Worm (Caenorhabditis elegans): ENCODE results near the gene C04C3.4.

C04C3.4 gene

DNA sequence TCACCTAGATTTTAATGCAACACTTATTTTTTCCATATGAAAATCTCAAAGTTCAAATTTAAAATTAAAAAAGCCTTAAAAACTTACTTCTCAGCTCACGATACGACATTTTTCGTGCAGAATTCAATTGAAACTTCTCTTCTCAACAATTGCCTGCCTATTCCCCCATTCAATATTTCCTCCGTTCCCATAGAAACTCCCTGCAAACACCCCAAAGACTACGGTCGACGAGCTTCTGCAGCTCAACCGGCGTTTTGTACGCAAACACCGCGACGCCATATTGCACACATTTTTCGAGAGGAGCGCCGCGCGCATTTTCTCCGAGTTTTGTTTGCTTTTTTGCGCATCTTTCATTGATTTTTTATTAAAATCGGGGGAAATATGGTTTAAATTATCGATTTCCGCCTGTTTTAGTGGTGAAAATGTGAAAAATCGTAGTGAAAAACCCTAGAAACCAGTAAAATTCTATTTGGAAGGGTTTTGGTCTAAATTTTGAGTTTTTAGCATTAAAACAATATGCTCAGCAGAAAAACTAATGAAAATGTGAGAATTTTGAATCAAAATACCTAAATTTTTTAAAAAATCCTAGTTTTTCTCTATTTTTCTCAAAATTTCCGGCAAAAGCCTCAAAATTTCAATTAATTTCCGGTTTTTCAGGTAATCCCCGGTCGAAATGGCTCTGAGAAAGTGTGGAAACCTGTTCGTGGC lies 5.0 kb downstream of the C04C3.4 start, which contains the start of the genes dyf-3 and pdhb-1 (continued):
- TF ChIP-seq Y22D7AL.16 (tag; optimal IDR thresholded peaks at IDR 0.05) (peak; percentile 11), elt-4 (tag; optimal IDR thresholded peaks at IDR 0.05) (no peak), ets-4 (tag; optimal IDR thresholded peaks at IDR 0.05) (no peak), fkh-6 (tag; optimal IDR thresholded peaks at IDR 0.05) (no peak), tbx-2 (tag; optimal IDR thresholded peaks at IDR 0.05) (peak; percentile 1), hlh-13 (GFP tag; optimal IDR thresholded peaks at IDR 0.05) (no peak), lin-11 (tag; optimal IDR thresholded peaks at IDR 0.05) (no peak), ama-1 (optimal IDR thresholded peaks at IDR 0.05) (no peak), ceh-45 (GFP tag; IDR thresholded peaks at IDR 0.05) (no peak), fax-1 (tag; optimal IDR thresholded peaks at IDR 0.05) (no peak), nhr-11 (tag; optimal IDR thresholded peaks at IDR 0.05) (no peak), pag-3 (tag; optimal IDR thresholded peaks at IDR 0.05; ENCODE audit: borderline replicate concordance) (no peak), nhr-232 (tag; optimal IDR thresholded peaks at IDR 0.05) (no peak), ceh-19 (GFP tag; optimal IDR thresholded peaks at IDR 0.05) (peak; percentile 5), ceh-31 (tag; optimal IDR thresholded peaks at IDR 0.05) (peak; percentile 11), T23F11.4 (GFP tag; optimal IDR thresholded peaks at IDR 0.05) (no peak), eyg-1 (tag; optimal IDR thresholded peaks at IDR 0.05) (no peak), ceh-22 (tag; optimal IDR thresholded peaks at IDR 0.05) (no peak), C38D4.7 (GFP tag; optimal IDR thresholded peaks at IDR 0.05) (no peak), hlh-8 (tag; optimal IDR thresholded peaks at IDR 0.05) (no peak), unc-86 (tag; optimal IDR thresholded peaks at IDR 0.05) (no peak), pha-2 (tag; optimal IDR thresholded peaks at IDR 0.05) (no peak), ttx-3 (tag; optimal IDR thresholded peaks at IDR 0.05) (no peak), hlh-30 (tag; optimal IDR thresholded peaks at IDR 0.05; ENCODE audit: insufficient read depth) (no peak), hlh-6 (tag; optimal IDR thresholded peaks at IDR 0.05) (no peak)

DNA sequence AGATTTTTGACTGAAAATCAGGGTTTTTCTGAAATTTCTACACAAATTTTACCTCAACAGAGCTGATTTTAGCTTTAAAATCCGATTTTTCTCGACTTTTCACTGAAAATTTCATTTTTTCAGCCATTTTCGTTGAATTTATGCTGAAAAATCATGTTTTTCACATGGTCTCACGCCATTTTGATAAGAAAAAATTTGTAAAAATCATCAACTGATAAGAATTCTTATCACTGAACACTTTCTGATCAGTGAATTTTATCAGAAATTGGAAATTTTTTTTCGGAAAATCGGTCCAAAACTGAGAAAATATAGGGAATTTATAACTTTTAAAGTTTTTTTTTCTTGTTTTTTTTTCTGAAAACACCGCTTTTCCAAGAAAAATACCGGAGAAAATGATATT lies 6.8 kb downstream of the C04C3.4 start:
- TF ChIP-seq elt-2 (tag; optimal IDR thresholded peaks at IDR 0.05) (peak; percentile 72), odd-2 (tag; optimal IDR thresholded peaks at IDR 0.05) (no peak)

DNA sequence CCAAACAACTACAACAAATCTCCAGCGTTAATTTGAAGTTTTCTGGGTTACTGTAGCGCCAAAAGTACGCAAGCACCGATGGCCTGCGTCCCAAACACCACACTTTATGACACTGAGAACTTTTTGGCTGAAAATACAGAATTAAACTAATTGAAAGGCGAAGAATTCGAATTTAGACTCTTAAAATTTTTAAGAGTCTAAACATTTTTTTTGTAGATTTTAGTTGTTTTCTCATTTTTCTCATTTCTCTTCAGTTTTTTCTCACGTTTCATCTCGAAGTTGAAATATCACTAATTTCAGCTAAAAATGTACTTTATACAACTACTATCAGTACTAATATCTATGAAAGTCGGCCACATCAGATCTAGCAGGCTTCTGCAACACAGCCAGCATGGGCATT lies 21.2 kb downstream of the C04C3.4 start, which contains the start of gene lgc-9:
Gene lgc-9 (plus strand): TSS at position 301 of the 400 bp plus-strand sequence.
- TF ChIP-seq dmd-4 (tag; optimal IDR thresholded peaks at IDR 0.05; ENCODE audit: borderline replicate concordance) (no peak), ceh-2 (tag; optimal IDR thresholded peaks at IDR 0.05) (no peak), ztf-16 (tag; optimal IDR thresholded peaks at IDR 0.05) (no peak), ceh-30 (tag; optimal IDR thresholded peaks at IDR 0.05) (no peak), sox-2 (GFP tag; IDR thresholded peaks at IDR 0.05) (no peak), mec-3 (tag; optimal IDR thresholded peaks at IDR 0.05; ENCODE audit: borderline replicate concordance) (no peak), che-1 (tag; optimal IDR thresholded peaks at IDR 0.05) (no peak), syd-9 (tag; optimal IDR thresholded peaks at IDR 0.05) (no peak), ets-4 (tag; optimal IDR thresholded peaks at IDR 0.05) (no peak), ceh-34 (tag; optimal IDR thresholded peaks at IDR 0.05) (no peak), rnt-1 (tag; optimal IDR thresholded peaks at IDR 0.05) (no peak), hlh-30 (tag; optimal IDR thresholded peaks at IDR 0.05; ENCODE audit: insufficient read depth) (no peak), hlh-13 (GFP tag; optimal IDR thresholded peaks at IDR 0.05) (no peak)

DNA sequence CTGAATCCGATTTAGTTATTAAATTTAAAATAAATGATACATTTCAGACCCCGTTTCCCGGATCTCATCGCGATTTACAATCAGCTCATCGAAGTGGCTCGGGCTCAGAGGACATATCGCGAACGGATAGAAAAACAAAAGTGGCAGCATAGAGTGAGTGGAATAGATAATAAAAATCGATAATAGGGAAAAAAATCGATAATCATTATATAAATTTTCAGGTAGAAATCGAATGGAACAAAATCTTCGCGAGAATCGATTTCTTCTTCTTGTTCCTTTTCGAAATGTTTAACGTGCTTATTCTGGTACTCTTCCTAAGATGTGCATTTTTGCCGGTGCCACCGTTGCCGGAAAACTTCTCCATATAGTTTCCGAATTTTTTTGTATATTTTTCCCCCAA lies 24.6 kb downstream of the C04C3.4 start:
- TF ChIP-seq che-1 (tag; optimal IDR thresholded peaks at IDR 0.05) (no peak), npax-4 (tag; optimal IDR thresholded peaks at IDR 0.05) (no peak), ttx-3 (tag; optimal IDR thresholded peaks at IDR 0.05) (no peak), T23F11.4 (GFP tag; optimal IDR thresholded peaks at IDR 0.05) (no peak), hlh-30 (tag; optimal IDR thresholded peaks at IDR 0.05; ENCODE audit: insufficient read depth) (no peak), pha-4 (tag; optimal IDR thresholded peaks at IDR 0.05) (no peak), pax-1 (tag; optimal IDR thresholded peaks at IDR 0.05) (no peak), fkh-10 (GFP tag; optimal IDR thresholded peaks at IDR 0.05) (no peak), nfya-1 (tag; optimal IDR thresholded peaks at IDR 0.05) (no peak), hlh-15 (tag; optimal IDR thresholded peaks at IDR 0.05) (no peak), ceh-18 (tag; optimal IDR thresholded peaks at IDR 0.05) (no peak), tbx-2 (tag; optimal IDR thresholded peaks at IDR 0.05) (no peak), Y22D7AL.16 (tag; optimal IDR thresholded peaks at IDR 0.05) (no peak), K09A11.1 (tag; optimal IDR thresholded peaks at IDR 0.05; ENCODE audit: insufficient read depth) (no peak), ceh-19 (GFP tag; optimal IDR thresholded peaks at IDR 0.05) (no peak), dmd-4 (tag; optimal IDR thresholded peaks at IDR 0.05; ENCODE audit: borderline replicate concordance) (no peak), pqm-1 (tag; optimal IDR thresholded peaks at IDR 0.05) (no peak), fax-1 (tag; optimal IDR thresholded peaks at IDR 0.05) (no peak)
